Fruit fly (Drosophila melanogaster): Measurements from ENCODE around the gene CG4658.

CG4658 gene

DNA sequence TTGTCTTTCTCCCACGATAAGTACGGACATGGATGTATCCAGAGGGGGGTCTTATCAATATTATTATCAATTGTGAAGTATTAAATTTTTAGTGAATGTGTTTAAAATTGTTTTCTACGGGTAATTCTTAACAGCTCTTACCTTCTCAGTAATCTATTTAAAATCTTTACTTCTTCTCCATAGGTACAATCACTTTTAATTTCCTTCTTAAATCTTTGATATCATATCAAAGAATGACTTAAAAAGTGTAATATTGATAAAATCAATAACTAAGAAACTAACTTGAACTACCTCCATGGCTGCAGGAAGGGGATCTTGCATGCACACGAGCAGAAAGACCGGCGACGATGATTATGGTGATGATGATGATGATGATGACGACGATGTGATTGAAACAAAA, 25.6 kb downstream of the CG4658 start (continued):
- TF ChIP-seq CG3919 (GFP tag; optimal IDR thresholded peaks at IDR 0.05) (peak; percentile 77), fkh (GFP tag; optimal IDR thresholded peaks at IDR 0.05) (no peak), net (GFP tag; optimal IDR thresholded peaks at IDR 0.05) (peak; percentile 70), CG6808 (GFP tag; optimal IDR thresholded peaks at IDR 0.05) (peak; percentile 69), CG32006 (GFP tag; optimal IDR thresholded peaks at IDR 0.05) (peak; percentile 5), CG11294 (GFP tag; IDR thresholded peaks at IDR 0.05) (no peak), ss (GFP tag; optimal IDR thresholded peaks at IDR 0.05) (peak; percentile 52 to 81), fd85E (GFP tag; optimal IDR thresholded peaks at IDR 0.05) (peak; percentile 37), Smox (GFP tag; optimal IDR thresholded peaks at IDR 0.05) (peak; percentile 83), CG8632 (GFP tag; optimal IDR thresholded peaks at IDR 0.05) (peak; percentile 68), CG8119 (GFP tag; IDR thresholded peaks at IDR 0.05) (no peak), Met (GFP tag; optimal IDR thresholded peaks at IDR 0.05) (peak; percentile 92), Sox102F (GFP tag; optimal IDR thresholded peaks at IDR 0.05) (peak; percentile 68)

DNA sequence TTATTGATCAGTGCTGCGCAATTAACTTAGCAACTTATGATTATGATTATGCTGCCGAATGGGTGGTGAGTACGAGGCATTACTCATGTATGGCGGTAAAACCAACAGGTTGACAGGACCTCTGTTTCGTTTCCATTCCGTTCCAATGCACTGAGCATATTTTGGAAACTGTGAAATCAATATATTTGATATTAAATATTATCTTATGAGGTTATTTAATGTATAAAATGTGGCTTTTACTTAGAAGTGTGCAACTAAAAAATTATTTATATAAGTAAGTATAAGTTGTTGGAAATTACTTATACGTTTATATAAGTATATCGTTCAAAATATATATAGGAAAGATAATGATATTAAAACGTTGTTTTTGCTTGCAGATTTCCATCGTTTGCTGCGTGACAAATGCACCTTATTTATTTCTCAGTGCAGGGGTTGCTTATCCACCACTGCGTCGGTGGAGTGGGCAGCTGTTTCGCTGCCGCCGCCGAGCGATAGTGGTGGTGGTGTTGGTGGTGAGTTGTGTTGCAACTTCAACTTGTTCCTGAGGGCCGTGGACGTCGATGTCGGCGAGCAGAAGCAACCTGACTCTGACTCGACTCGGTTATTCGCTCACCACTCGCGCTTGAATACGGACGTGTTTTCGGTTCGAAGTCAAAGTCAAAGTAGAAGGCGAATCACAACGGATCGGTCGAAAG, 27.3 kb downstream of the CG4658 start, which contains the start of gene bib:
Gene bib (plus strand): TSS at position 568 of the 695 bp plus-strand sequence.
- peak; percentile 60 for TF ChIP-seq Eip93F (GFP tag; optimal IDR thresholded peaks at IDR 0.05)
- TF ChIP-seq topi (GFP tag; optimal IDR thresholded peaks at IDR 0.05): peak; percentile 82
- TF ChIP-seq CG6276 (GFP tag; optimal IDR thresholded peaks at IDR 0.05): peak; percentile 76
- TF ChIP-seq CG32006 (GFP tag; optimal IDR thresholded peaks at IDR 0.05): peak; percentile 92
- peak; percentile 75 for TF ChIP-seq Sox14 (GFP tag; optimal IDR thresholded peaks at IDR 0.05)
- TF ChIP-seq cyc (GFP tag; optimal IDR thresholded peaks at IDR 0.05): peak; percentile 76
- TF ChIP-seq OdsH (GFP tag; optimal IDR thresholded peaks at IDR 0.05): peak; percentile 91
- peak; percentile 51 for TF ChIP-seq Blimp-1 (GFP tag; optimal IDR thresholded peaks at IDR 0.05)
- TF ChIP-seq CG4318 (GFP tag; optimal IDR thresholded peaks at IDR 0.05): peak; percentile 84
- TF ChIP-seq Hr4 (GFP tag; optimal IDR thresholded peaks at IDR 0.05): peak; percentile 70
- TF ChIP-seq CG7368 (GFP tag; optimal IDR thresholded peaks at IDR 0.05): peak; percentile 73
- TF ChIP-seq CG10631 (GFP tag; optimal IDR thresholded peaks at IDR 0.05): peak; percentile 93
- peak; percentile 50 for TF ChIP-seq Ets21C (GFP tag; optimal IDR thresholded peaks at IDR 0.05)
- TF ChIP-seq dac (GFP tag; optimal IDR thresholded peaks at IDR 0.05): peak; percentile 38
- peak; percentile 76 for TF ChIP-seq CG1621 (tag; optimal IDR thresholded peaks at IDR 0.05)
- peak; percentile 64 for TF ChIP-seq CG11902 (GFP tag; optimal IDR thresholded peaks at IDR 0.05)
- TF ChIP-seq Hr38 (GFP tag; optimal IDR thresholded peaks at IDR 0.05): no peak
- peak; percentile 75 for TF ChIP-seq CG8319 (GFP tag; optimal IDR thresholded peaks at IDR 0.05)
- peak; percentile 90 for TF ChIP-seq esn (GFP tag; optimal IDR thresholded peaks at IDR 0.05)
- peak; percentile 80 for TF ChIP-seq CG15336 (GFP tag; IDR thresholded peaks at IDR 0.05)
- peak; percentile 88 to 91 for TF ChIP-seq ss (GFP tag; optimal IDR thresholded peaks at IDR 0.05)
- peak; percentile 92 for TF ChIP-seq CG34406 (GFP tag; optimal IDR thresholded peaks at IDR 0.05)
- TF ChIP-seq Lpt (GFP tag; optimal IDR thresholded peaks at IDR 0.05): peak; percentile 85
- peak; percentile 89 for TF ChIP-seq CG8119 (GFP tag; IDR thresholded peaks at IDR 0.05)
- peak; percentile 25 for TF ChIP-seq fkh (GFP tag; optimal IDR thresholded peaks at IDR 0.05)
- peak; percentile 89 for TF ChIP-seq spab (GFP tag; optimal IDR thresholded peaks at IDR 0.05)
- TF ChIP-seq CG8632 (GFP tag; optimal IDR thresholded peaks at IDR 0.05): peak; percentile 90
- peak; percentile 41; the same call in 1 of the 2 replicates for TF ChIP-seq Gug (GFP tag; IDR thresholded peaks at IDR 0.05)
- peak; percentile 88 for TF ChIP-seq CG6792 (GFP tag; optimal IDR thresholded peaks at IDR 0.05)
- TF ChIP-seq Sox102F (GFP tag; optimal IDR thresholded peaks at IDR 0.05): peak; percentile 84
- peak; percentile 87 for TF ChIP-seq CG11762 (GFP tag; optimal IDR thresholded peaks at IDR 0.05; ENCODE audit: insufficient read depth)
- TF ChIP-seq Hr39 (GFP tag; optimal IDR thresholded peaks at IDR 0.05): peak; percentile 54
- TF ChIP-seq eg (GFP tag; IDR thresholded peaks at IDR 0.05): peak; percentile 63
- TF ChIP-seq dsx (GFP tag; optimal IDR thresholded peaks at IDR 0.05; ENCODE audit: poor library complexity, severe bottlenecking): peak; percentile 91
- peak; percentile 75; the same call in 2 of the 3 replicates for TF ChIP-seq CG6163 (GFP tag; IDR thresholded peaks at IDR 0.05)
- TF ChIP-seq salr (GFP tag; optimal IDR thresholded peaks at IDR 0.05): peak; percentile 76 to 93
- TF ChIP-seq Eip78C (GFP tag): peak; percentile 96
- peak; percentile 62 for TF ChIP-seq lz (GFP tag; optimal IDR thresholded peaks at IDR 0.05)
- peak; percentile 93 for TF ChIP-seq CG3032 (tag; optimal IDR thresholded peaks at IDR 0.05)
- peak; percentile 90 for TF ChIP-seq svp (GFP tag)
- peak; percentile 87 for TF ChIP-seq fd59A (GFP tag; optimal IDR thresholded peaks at IDR 0.05)
